Worm (Caenorhabditis elegans) whole organism, L4 larva: ENCODE results near the gene grsp-3.

Experiments used
- D1046.2 ChIP-seq: fragments of 200-800 bp; sonication (Bioruptor generic); IDR thresholded peaks from 2 replicates; pipeline ENCODE4 v1.3.6; 2022; ENCODE audit warnings: missing genetic modification characterization, missing compliant biosample characterization
- F37D6.2 ChIP-seq: sonication (generic microtip); optimal IDR thresholded peaks from 2 replicates; lab custom pipeline; 2016; ENCODE audit warnings: mild to moderate bottlenecking, missing genetic modification characterization, missing compliant biosample characterization
- R02D3.7 ChIP-seq: fragments of 150-350 bp; sonication (generic microtip); optimal IDR thresholded peaks from 3 replicates; lab custom pipeline; 2014; ENCODE audit warnings: missing biosample characterization, missing genetic modification characterization
- T20F7.1 ChIP-seq: fragments of 200-800 bp; sonication (Bioruptor generic); optimal IDR thresholded peaks from 2 replicates; lab custom pipeline; 2018; ENCODE audit warnings: mild to moderate bottlenecking, missing genetic modification characterization, missing compliant biosample characterization
- T26A8.4 ChIP-seq: fragments of 200-800 bp; sonication (Bioruptor generic); IDR thresholded peaks from 2 replicates; pipeline ENCODE4 v1.3.6; 2022; ENCODE audit warnings: missing genetic modification characterization, missing compliant biosample characterization
- Y105C5A.15 ChIP-seq: fragments of 200-800 bp; sonication (Bioruptor generic); IDR thresholded peaks from 2 replicates; pipeline ENCODE4 v1.3.6; 2022; ENCODE audit warnings: missing genetic modification characterization, missing compliant biosample characterization
- Y48G9A.11 ChIP-seq: fragments of 200-800 bp; sonication (Bioruptor generic); IDR thresholded peaks from 2 replicates; pipeline ENCODE4 v1.3.6; 2022; ENCODE audit warnings: missing genetic modification reagents, missing genetic modification characterization, missing compliant biosample characterization
- Y5F2A.4 ChIP-seq: fragments of 200-800 bp; sonication (Bioruptor generic); optimal IDR thresholded peaks from 2 replicates; lab custom pipeline; 2018; ENCODE audit warnings: mild to moderate bottlenecking, missing genetic modification characterization, missing compliant biosample characterization
- Y75B8A.6 ChIP-seq: fragments of 200-800 bp; sonication (Bioruptor generic); IDR thresholded peaks from 2 replicates; pipeline ENCODE4 v1.3.6; 2022; ENCODE audit warnings: missing genetic modification reagents, missing genetic modification characterization, missing compliant biosample characterization
- aha-1 ChIP-seq: fragments of 150-350 bp; peaks from one replicate; lab custom pipeline; 2014; ENCODE audit warnings: missing biosample characterization, missing genetic modification characterization
- ama-1 ChIP-seq: fragments of 150-350 bp; optimal IDR thresholded peaks from 2 replicates; lab custom pipeline; 2014; ENCODE audit warnings: inconsistent platforms, mixed read lengths
- ceh-28 ChIP-seq: fragments of 150-350 bp; optimal IDR thresholded peaks from 2 replicates; lab custom pipeline; 2014; ENCODE audit warnings: missing biosample characterization, missing genetic modification reagents, missing genetic modification characterization
- daf-12 ChIP-seq: fragments of 150-350 bp; optimal IDR thresholded peaks from 2 replicates; lab custom pipeline; 2014; ENCODE audit warnings: missing biosample characterization, missing genetic modification reagents, missing genetic modification characterization
- daf-16 ChIP-seq, 3 experiments: sonication (generic microtip); optimal IDR thresholded peaks; 2 replicates each; lab custom pipeline; 2016 to 2017; ENCODE audit warnings: missing genetic modification characterization in 3 of 3, missing genetic modification reagents in 3 of 3, mild to moderate bottlenecking in 2 of 3, missing compliant biosample characterization in 2 of 3, missing biosample characterization in 1 of 3, moderate library complexity in 1 of 3
- daf-8 ChIP-seq: fragments of 200-800 bp; sonication (Bioruptor generic); IDR thresholded peaks from 2 replicates; pipeline ENCODE4 v1.3.6; 2022; ENCODE audit warnings: missing genetic modification characterization, missing compliant biosample characterization
- dpl-1 ChIP-seq: fragments of 150-350 bp; optimal IDR thresholded peaks from 2 replicates; lab custom pipeline; 2014; ENCODE audit warnings: missing biosample characterization, missing genetic modification reagents, missing genetic modification characterization
- duxl-1 ChIP-seq: sonication (generic microtip); optimal IDR thresholded peaks from 2 replicates; lab custom pipeline; 2016; ENCODE audit warnings: mild to moderate bottlenecking, missing genetic modification characterization, moderate library complexity, missing compliant biosample characterization; ENCODE audit not compliant: poor library complexity
- dve-1 ChIP-seq: sonication (generic microtip); optimal IDR thresholded peaks from 2 replicates; lab custom pipeline; 2017; ENCODE audit warnings: antibody characterized with exemption, mild to moderate bottlenecking, missing genetic modification characterization, missing compliant biosample characterization; ENCODE audit not compliant: insufficient read depth
- egl-43 ChIP-seq: fragments of 200-800 bp; sonication (Bioruptor generic); IDR thresholded peaks from 2 replicates; pipeline ENCODE4 v1.3.6; 2022; ENCODE audit warnings: missing genetic modification reagents, missing genetic modification characterization, missing compliant biosample characterization
- fkh-10 ChIP-seq: fragments of 150-350 bp; optimal IDR thresholded peaks from 2 replicates; lab custom pipeline; 2014; ENCODE audit warnings: missing biosample characterization, missing genetic modification reagents, missing genetic modification characterization
- hmg-1.1 ChIP-seq: fragments of 200-800 bp; sonication (Bioruptor generic); IDR thresholded peaks from 2 replicates; pipeline ENCODE4 v1.3.6; 2022; ENCODE audit warnings: missing genetic modification reagents, missing genetic modification characterization, missing compliant biosample characterization
- jun-1 ChIP-seq: fragments of 150-350 bp; optimal IDR thresholded peaks from 2 replicates; lab custom pipeline; 2014; ENCODE audit warnings: missing biosample characterization, missing genetic modification reagents, missing genetic modification characterization
- lim-7 ChIP-seq: fragments of 200-800 bp; sonication (Bioruptor generic); IDR thresholded peaks from 2 replicates; pipeline ENCODE4 v1.3.6; 2022; ENCODE audit warnings: missing genetic modification characterization, missing compliant biosample characterization
- lin-1 ChIP-seq: fragments of 200-800 bp; sonication (Bioruptor generic); IDR thresholded peaks from 2 replicates; pipeline ENCODE4 v1.3.6; 2022; ENCODE audit warnings: missing genetic modification reagents, missing genetic modification characterization, missing compliant biosample characterization
- lin-13 ChIP-seq: fragments of 150-350 bp; optimal IDR thresholded peaks from 2 replicates; lab custom pipeline; 2014; ENCODE audit warnings: missing biosample characterization, missing genetic modification reagents, missing genetic modification characterization
- lin-29 ChIP-seq: fragments of 200-800 bp; sonication (Bioruptor generic); IDR thresholded peaks from 2 replicates; pipeline ENCODE4 v1.3.6; 2022; ENCODE audit warnings: missing genetic modification reagents, missing genetic modification characterization, missing compliant biosample characterization
- lin-38 ChIP-seq: fragments of 200-800 bp; sonication (Bioruptor generic); IDR thresholded peaks from 2 replicates; pipeline ENCODE4 v1.3.6; 2022; ENCODE audit warnings: missing genetic modification reagents, missing genetic modification characterization, missing compliant biosample characterization
- lin-39 ChIP-seq: fragments of 150-350 bp; optimal IDR thresholded peaks from 2 replicates; lab custom pipeline; 2014; ENCODE audit warnings: missing biosample characterization, missing genetic modification reagents, missing genetic modification characterization
- lsy-2 ChIP-seq, 2 experiments: fragments of 150-350 bp in 1 of 2; sonication (generic microtip) in 1 of 2; optimal IDR thresholded peaks; 2 replicates each; lab custom pipeline; 2014 to 2017; ENCODE audit warnings: missing biosample characterization in 2 of 2, missing genetic modification characterization in 2 of 2
- mep-1 ChIP-seq: fragments of 150-350 bp; sonication (generic microtip); optimal IDR thresholded peaks from 3 replicates; lab custom pipeline; 2014; ENCODE audit warnings: missing biosample characterization, missing genetic modification characterization
- mes-2 ChIP-seq: sonication (generic microtip); optimal IDR thresholded peaks from 2 replicates; lab custom pipeline; 2016; ENCODE audit warnings: missing genotype, mild to moderate bottlenecking, missing genetic modification characterization, missing compliant biosample characterization; ENCODE audit not compliant: poor library complexity, severe bottlenecking
- nhr-10 ChIP-seq: fragments of 150-350 bp; optimal IDR thresholded peaks from 2 replicates; lab custom pipeline; 2014; ENCODE audit warnings: missing biosample characterization, missing genetic modification characterization
- nhr-102 ChIP-seq: sonication (generic microtip); optimal IDR thresholded peaks from 2 replicates; lab custom pipeline; 2016; ENCODE audit warnings: mild to moderate bottlenecking, missing genetic modification characterization, moderate library complexity, missing compliant biosample characterization
- nhr-11 ChIP-seq: fragments of 150-350 bp; optimal IDR thresholded peaks from 2 replicates; lab custom pipeline; 2014; ENCODE audit warnings: missing biosample characterization, missing genetic modification characterization
- nhr-111 ChIP-seq: fragments of 200-800 bp; sonication (Bioruptor generic); optimal IDR thresholded peaks from 2 replicates; lab custom pipeline; 2018; ENCODE audit warnings: mild to moderate bottlenecking, missing genetic modification characterization, missing compliant biosample characterization
- nhr-28 ChIP-seq: fragments of 150-350 bp; optimal IDR thresholded peaks from 2 replicates; lab custom pipeline; 2014; ENCODE audit warnings: missing biosample characterization, missing genetic modification characterization
- nhr-48 ChIP-seq: sonication (generic microtip); optimal IDR thresholded peaks from 2 replicates; lab custom pipeline; 2016; ENCODE audit warnings: mild to moderate bottlenecking, missing genetic modification characterization, missing compliant biosample characterization
- nhr-6 ChIP-seq: fragments of 150-350 bp; optimal IDR thresholded peaks from 2 replicates; lab custom pipeline; 2014; ENCODE audit warnings: missing biosample characterization, missing genetic modification characterization
- pha-4 ChIP-seq, 2 experiments: fragments of 150-350 bp in 1 of 2; fragments of 200-800 bp in 1 of 2; sonication (Bioruptor generic) in 1 of 2; IDR thresholded peaks in 1 of 2; optimal IDR thresholded peaks in 1 of 2; 2 replicates each; pipeline versions ENCODE4 v1.3.6 to Lab custom; 2014 to 2022; ENCODE audit warnings: missing genetic modification characterization in 2 of 2, missing genetic modification reagents in 2 of 2, missing biosample characterization in 1 of 2, missing compliant biosample characterization in 1 of 2
- rbr-2 ChIP-seq: sonication (generic microtip); optimal IDR thresholded peaks from 2 replicates; lab custom pipeline; 2016; ENCODE audit warnings: missing genotype, missing genetic modification characterization, missing compliant biosample characterization
- set-16 ChIP-seq: fragments of 200-800 bp; sonication (Bioruptor generic); IDR thresholded peaks from 2 replicates; pipeline ENCODE4 v1.3.6; 2022; ENCODE audit warnings: missing genetic modification reagents, missing genetic modification characterization, missing compliant biosample characterization
- skn-1 ChIP-seq: fragments of 150-350 bp; optimal IDR thresholded peaks from 2 replicates; lab custom pipeline; 2014; ENCODE audit warnings: missing biosample characterization, missing genetic modification characterization
- snpc-1.2 ChIP-seq: fragments of 200-800 bp; sonication (Bioruptor generic); IDR thresholded peaks from 2 replicates; pipeline ENCODE4 v1.3.6; 2022; ENCODE audit warnings: missing genetic modification reagents, missing genetic modification characterization, missing compliant biosample characterization
- spr-3 ChIP-seq: fragments of 200-800 bp; sonication (Bioruptor generic); optimal IDR thresholded peaks from 2 replicates; lab custom pipeline; 2018; ENCODE audit warnings: mild to moderate bottlenecking, missing genetic modification characterization, missing compliant biosample characterization
- tag-97 ChIP-seq: fragments of 200-800 bp; sonication (Bioruptor generic); IDR thresholded peaks from 2 replicates; pipeline ENCODE4 v1.3.6; 2022; ENCODE audit warnings: missing genetic modification characterization, missing compliant biosample characterization
- tra-1 ChIP-seq: fragments of 200-800 bp; sonication (Bioruptor generic); IDR thresholded peaks from 2 replicates; pipeline ENCODE4 v1.3.6; 2022; ENCODE audit warnings: missing genetic modification reagents, missing genetic modification characterization, missing compliant biosample characterization
- unc-62 ChIP-seq, 3 experiments: fragments of 150-350 bp in 1 of 3; sonication (generic microtip); optimal IDR thresholded peaks in 2 of 3; peaks in 1 of 3; 1 replicate in 1 of 3; 2 replicates in 2 of 3; lab custom pipeline; 2014 to 2017; ENCODE audit warnings: missing biosample characterization in 3 of 3, missing genetic modification characterization in 3 of 3, missing genetic modification reagents in 3 of 3, missing genotype in 1 of 3
- zag-1 ChIP-seq: fragments of 150-350 bp; optimal IDR thresholded peaks from 2 replicates; lab custom pipeline; 2014; ENCODE audit warnings: missing biosample characterization, missing genetic modification characterization
- zip-2 ChIP-seq: fragments of 150-350 bp; optimal IDR thresholded peaks from 2 replicates; lab custom pipeline; 2014; ENCODE audit warnings: missing biosample characterization, missing genetic modification characterization

Gene grsp-3

DNA sequence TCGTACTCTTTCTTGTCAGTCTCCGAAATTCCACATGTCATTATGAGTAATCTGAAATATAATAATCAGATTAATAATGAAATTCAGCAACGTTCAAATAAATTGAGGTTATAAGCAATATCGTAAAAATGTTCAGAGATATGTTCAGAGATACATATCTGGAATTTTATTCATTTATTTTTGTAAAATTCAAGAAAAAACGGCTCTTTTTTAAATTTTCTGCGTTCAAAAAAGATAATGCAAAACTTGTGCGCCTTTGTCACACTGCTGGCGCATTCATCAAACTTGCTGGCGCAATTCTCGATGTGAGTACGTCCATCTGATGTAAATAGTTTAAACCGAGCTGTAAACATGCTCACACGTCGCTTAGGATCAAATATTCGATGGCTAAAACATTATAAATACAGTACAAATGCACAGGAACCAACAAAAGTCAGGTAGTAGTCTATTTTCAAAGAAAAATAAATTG is 28.5 kb downstream of the grsp-3 start, which contains the start of the genes rde-8 and ZC477.3:
TSS of gene rde-8 (minus strand) at position 51 of the 469 bp plus-strand sequence.
TSS of gene ZC477.3 (plus strand) at position 282 of the 469 bp plus-strand sequence.
- TF ChIP-seq unc-62 (GFP tag; optimal IDR thresholded peaks at IDR 0.05 in 1 of 2; lab: Kevin White, UChicago) (peak in 1 of 2 experiments; percentile 64), unc-62 (tag; optimal IDR thresholded peaks at IDR 0.05; lab: Kevin White, UChicago) (no peak), Y75B8A.6 (GFP tag; lab: Robert Waterston, UW) (no peak), lin-13 (peak; percentile 4), lin-38 (GFP tag; lab: Robert Waterston, UW) (peak; percentile 79), set-16 (GFP tag; lab: Robert Waterston, UW) (no peak), aha-1 (tag; lab: Kevin White, UChicago) (peak; percentile 87), dpl-1 (GFP tag; lab: Kevin White, UChicago) (peak; percentile 75), snpc-1.2 (0 out of 2 replicates have a peak, but pooled peaks have one; percentile 52), nhr-48 (tag; lab: Kevin White, UChicago) (peak; percentile 38), ceh-28 (tag; lab: Kevin White, UChicago) (no peak), ama-1 (lab: Kevin White, UChicago) (peak; percentile 10), skn-1 (tag; lab: Kevin White, UChicago) (no peak), nhr-28 (tag; lab: Kevin White, UChicago) (peak; percentile 18), nhr-102 (tag; lab: Kevin White, UChicago) (peak; percentile 42), F37D6.2 (tag; lab: Kevin White, UChicago) (peak; percentile 23), hmg-1.1 (GFP tag; lab: Robert Waterston, UW) (0 out of 2 replicates have a peak, but pooled peaks have one; percentile 60), zag-1 (tag; lab: Kevin White, UChicago) (no peak), tag-97 (GFP tag; lab: Robert Waterston, UW) (no peak), nhr-6 (peak; percentile 24), lin-39 (no peak), nhr-11 (peak; percentile 3), Y105C5A.15 (GFP tag; lab: Robert Waterston, UW) (no peak), dve-1 (tag; lab: Kevin White, UChicago) (peak; percentile 68), daf-16 (GFP tag; optimal IDR thresholded peaks at IDR 0.05; lab: Kevin White, UChicago) (peak in 1 of 2 experiments; percentile 67), daf-16 (tag; optimal IDR thresholded peaks at IDR 0.05; lab: Kevin White, UChicago) (peak; percentile 68), mes-2 (peak; percentile 81), T20F7.1 (peak; percentile 54), rbr-2 (tag; lab: Kevin White, UChicago) (peak; percentile 59), daf-8 (no peak), jun-1 (tag; lab: Kevin White, UChicago) (peak; percentile 28), lsy-2 (tag; optimal IDR thresholded peaks at IDR 0.05; lab: Kevin White, UChicago) (peak in 1 of 2 experiments; percentile 88)

- TF ChIP-seq nhr-111 (GFP tag; lab: Kevin White, UChicago) (no peak), D1046.2 (GFP tag; lab: Robert Waterston, UW) (no peak), fkh-10 (no peak), Y75B8A.6 (GFP tag; lab: Robert Waterston, UW) (no peak), nhr-10 (no peak), Y5F2A.4 (no peak), lin-39 (no peak), hmg-1.1 (GFP tag; lab: Robert Waterston, UW) (peak; percentile 31; the same call in 1 of the 2 replicates), lim-7 (GFP tag; lab: Robert Waterston, UW) (no peak), snpc-1.2 (no peak), spr-3 (GFP tag; lab: Kevin White, UChicago) (no peak), zip-2 (tag; lab: Kevin White, UChicago) (no peak), Y48G9A.11 (GFP tag; lab: Robert Waterston, UW) (no peak), mep-1 (no peak), skn-1 (tag; lab: Kevin White, UChicago) (no peak), daf-12 (tag; lab: Kevin White, UChicago) (no peak), duxl-1 (no peak), lin-1 (GFP tag; lab: Robert Waterston, UW) (no peak), pha-4 (GFP tag; IDR thresholded peaks at IDR 0.05; lab: Robert Waterston, UW) (no peak), pha-4 (tag; optimal IDR thresholded peaks at IDR 0.05; lab: Kevin White, UChicago) (peak; percentile 10), T20F7.1 (no peak), egl-43 (GFP tag; lab: Robert Waterston, UW) (no peak), T26A8.4 (no peak), tra-1 (GFP tag; lab: Robert Waterston, UW) (0 out of 2 replicates have a peak, but pooled peaks have one; percentile 17), R02D3.7 (tag; lab: Kevin White, UChicago) (no peak), lin-29 (no peak)
Observed at ce11 chrIV:7099377-7099776, 32.4 kb downstream of the grsp-3 start.
